Worm (Caenorhabditis elegans): ENCODE data around the gene ceh-87.

ceh-87 gene

ce11 chrII:2705200-2705599 lies 21.1 kb upstream of the ceh-87 start, which contains the start of gene srh-128:
Gene srh-128, minus strand, starts transcription at chrII:2705300.
- TF ChIP-seq F44E2.7 (GFP tag; IDR thresholded peaks at IDR 0.05): no peak
- no peak for TF ChIP-seq zag-1 (tag; optimal IDR thresholded peaks at IDR 0.05)
- no peak for TF ChIP-seq T26A8.4 (GFP tag; IDR thresholded peaks at IDR 0.05)

- TF ChIP-seq egl-27 (tag; optimal IDR thresholded peaks at IDR 0.05) (no peak), nhr-41 (GFP tag; IDR thresholded peaks at IDR 0.05) (no peak), ceh-62 (tag; optimal IDR thresholded peaks at IDR 0.05) (no peak), skn-1 (tag; optimal IDR thresholded peaks at IDR 0.05) (no peak), lin-15B (tag; optimal IDR thresholded peaks at IDR 0.05) (no peak), set-16 (GFP tag; IDR thresholded peaks at IDR 0.05) (no peak), Y5F2A.4 (GFP tag; optimal IDR thresholded peaks at IDR 0.05) (no peak), lin-13 (GFP tag; optimal IDR thresholded peaks at IDR 0.05) (no peak), jun-1 (tag; optimal IDR thresholded peaks at IDR 0.05) (no peak), zfp-3 (GFP tag; conservative IDR thresholded peaks at IDR 0.05) (no peak), hlh-11 (tag; optimal IDR thresholded peaks at IDR 0.05) (no peak), rbr-2 (tag; optimal IDR thresholded peaks at IDR 0.05) (no peak), nhr-77 (tag; optimal IDR thresholded peaks at IDR 0.05) (no peak), egl-43 (GFP tag; IDR thresholded peaks at IDR 0.05) (no peak), ZK546.5 (tag; optimal IDR thresholded peaks at IDR 0.05) (no peak), hif-1 (tag; optimal IDR thresholded peaks at IDR 0.05) (no peak), aha-1 (tag) (no peak)
These were observed 18.6 kb upstream of the ceh-87 start, which contains the start of gene sri-60 for ce11 chrII:2702757-2703156. Gene sri-60, minus strand, starts transcription at chrII:2702857.

- no peak for TF ChIP-seq daf-19 (GFP tag; conservative IDR thresholded peaks at IDR 0.05)
- peak in 1 of 2 experiments; percentile 25 for TF ChIP-seq unc-62 (GFP tag; optimal IDR thresholded peaks at IDR 0.05 in 1 of 2)
- no peak for TF ChIP-seq unc-62 (tag; optimal IDR thresholded peaks at IDR 0.05)
- TF ChIP-seq dmd-6 (GFP tag; IDR thresholded peaks at IDR 0.05): no peak
These were observed 16.1 kb upstream of the ceh-87 start, which contains the start of gene sri-61 for ce11 chrII:2700229-2700628. Gene sri-61, minus strand, starts transcription at chrII:2700329.

ce11 chrII:2698378-2698777 lies 14.3 kb upstream of the ceh-87 start, which contains the start of gene sri-62:
Gene sri-62, minus strand, starts transcription at chrII:2698478.
- TF ChIP-seq pqm-1 (tag; optimal IDR thresholded peaks at IDR 0.05) (no peak), madf-9 (GFP tag; conservative IDR thresholded peaks at IDR 0.05) (no peak), unc-130 (GFP tag; optimal IDR thresholded peaks at IDR 0.05) (no peak)

- TF ChIP-seq fkh-10 (GFP tag; optimal IDR thresholded peaks at IDR 0.05) (peak; percentile 40), sdz-12 (GFP tag; optimal IDR thresholded peaks at IDR 0.05) (no peak)
These were observed 11.0 kb upstream of the ceh-87 start for ce11 chrII:2695079-2695478.

- TF ChIP-seq ama-1 (optimal IDR thresholded peaks at IDR 0.05): no peak
- TF ChIP-seq D1046.2 (GFP tag; IDR thresholded peaks at IDR 0.05): no peak
- TF ChIP-seq lim-7 (GFP tag; IDR thresholded peaks at IDR 0.05): no peak
- no peak for TF ChIP-seq dmd-9 (GFP tag; IDR thresholded peaks at IDR 0.05)
- TF ChIP-seq pha-4 (GFP tag; IDR thresholded peaks at IDR 0.05): no peak
- TF ChIP-seq pha-4 (tag; optimal IDR thresholded peaks at IDR 0.05): no peak
- no peak for TF ChIP-seq Y5F2A.4 (GFP tag; optimal IDR thresholded peaks at IDR 0.05)
- no peak for TF ChIP-seq ceh-62 (tag; optimal IDR thresholded peaks at IDR 0.05)
- no peak for TF ChIP-seq mxl-3 (GFP tag; optimal IDR thresholded peaks at IDR 0.05)
- TF ChIP-seq hif-1 (tag; optimal IDR thresholded peaks at IDR 0.05): no peak
- TF ChIP-seq zfp-3 (GFP tag; conservative IDR thresholded peaks at IDR 0.05): no peak
- no peak for TF ChIP-seq ceh-44 (GFP tag; IDR thresholded peaks at IDR 0.05)
- TF ChIP-seq Y75B8A.6 (GFP tag; IDR thresholded peaks at IDR 0.05): no peak
- TF ChIP-seq tag-97 (GFP tag; IDR thresholded peaks at IDR 0.05): no peak
- TF ChIP-seq zip-2 (tag; optimal IDR thresholded peaks at IDR 0.05): no peak
- no peak for TF ChIP-seq ceh-20 (GFP tag; IDR thresholded peaks at IDR 0.05)
These were observed 8.4 kb upstream of the ceh-87 start, which contains the start of gene set-11 for ce11 chrII:2692476-2692875. Gene set-11, minus strand, starts transcription at chrII:2692576.
